Worm (Caenorhabditis elegans) whole organism, L4 larva: ENCODE results near the gene K09E9.1.

ENCODE experiments used
- F10B5.3 ChIP-seq: sonication (generic microtip); optimal IDR thresholded peaks from 2 replicates; lab custom pipeline; 2016; ENCODE audit warnings: mild to moderate bottlenecking, missing genetic modification characterization, missing compliant biosample characterization
- F26F4.8 ChIP-seq: fragments of 200-800 bp; sonication (Bioruptor generic); conservative IDR thresholded peaks from 2 replicates; pipeline ENCODE4 v1.3.6; 2022; ENCODE audit warnings: missing genetic modification characterization, missing compliant biosample characterization
- F44E2.7 ChIP-seq: fragments of 200-800 bp; sonication (Bioruptor generic); IDR thresholded peaks from 2 replicates; pipeline ENCODE4 v2.1.2; 2022; ENCODE audit warnings: missing genetic modification characterization, missing compliant biosample characterization
- T20F7.1 ChIP-seq: fragments of 200-800 bp; sonication (Bioruptor generic); optimal IDR thresholded peaks from 2 replicates; lab custom pipeline; 2018; ENCODE audit warnings: mild to moderate bottlenecking, missing genetic modification characterization, missing compliant biosample characterization
- T26A8.4 ChIP-seq: fragments of 200-800 bp; sonication (Bioruptor generic); IDR thresholded peaks from 2 replicates; pipeline ENCODE4 v1.3.6; 2022; ENCODE audit warnings: missing genetic modification characterization, missing compliant biosample characterization
- Y48G9A.11 ChIP-seq: fragments of 200-800 bp; sonication (Bioruptor generic); IDR thresholded peaks from 2 replicates; pipeline ENCODE4 v1.3.6; 2022; ENCODE audit warnings: missing genetic modification reagents, missing genetic modification characterization, missing compliant biosample characterization
- Y75B8A.6 ChIP-seq: fragments of 200-800 bp; sonication (Bioruptor generic); IDR thresholded peaks from 2 replicates; pipeline ENCODE4 v1.3.6; 2022; ENCODE audit warnings: missing genetic modification reagents, missing genetic modification characterization, missing compliant biosample characterization
- ZK337.2 ChIP-seq: fragments of 200-800 bp; sonication (Bioruptor generic); IDR thresholded peaks from 2 replicates; pipeline ENCODE4 v1.3.6; 2022; ENCODE audit warnings: missing genetic modification reagents, missing genetic modification characterization, missing compliant biosample characterization
- aha-1 ChIP-seq: fragments of 150-350 bp; peaks from one replicate; lab custom pipeline; 2014; ENCODE audit warnings: missing biosample characterization, missing genetic modification characterization
- ceh-62 ChIP-seq: sonication (generic microtip); optimal IDR thresholded peaks from 2 replicates; lab custom pipeline; 2017; ENCODE audit warnings: missing biosample characterization, missing genetic modification characterization
- daf-16 ChIP-seq, 3 experiments: sonication (generic microtip); optimal IDR thresholded peaks; 2 replicates each; lab custom pipeline; 2016 to 2017; ENCODE audit warnings: missing genetic modification characterization in 3 of 3, missing genetic modification reagents in 3 of 3, mild to moderate bottlenecking in 2 of 3, missing compliant biosample characterization in 2 of 3, missing biosample characterization in 1 of 3, moderate library complexity in 1 of 3
- dmd-9 ChIP-seq: fragments of 200-800 bp; sonication (Bioruptor generic); IDR thresholded peaks from 2 replicates; pipeline ENCODE4 v1.3.6; 2022; ENCODE audit warnings: missing genetic modification reagents, missing genetic modification characterization, missing compliant biosample characterization
- egl-43 ChIP-seq: fragments of 200-800 bp; sonication (Bioruptor generic); IDR thresholded peaks from 2 replicates; pipeline ENCODE4 v1.3.6; 2022; ENCODE audit warnings: missing genetic modification reagents, missing genetic modification characterization, missing compliant biosample characterization
- hlh-30 ChIP-seq: sonication (generic microtip); optimal IDR thresholded peaks from 2 replicates; lab custom pipeline; 2017; ENCODE audit warnings: antibody characterized with exemption, mild to moderate bottlenecking, missing genetic modification characterization, missing compliant biosample characterization; ENCODE audit not compliant: insufficient read depth
- hmg-1.1 ChIP-seq: fragments of 200-800 bp; sonication (Bioruptor generic); IDR thresholded peaks from 2 replicates; pipeline ENCODE4 v1.3.6; 2022; ENCODE audit warnings: missing genetic modification reagents, missing genetic modification characterization, missing compliant biosample characterization
- lin-13 ChIP-seq: fragments of 150-350 bp; optimal IDR thresholded peaks from 2 replicates; lab custom pipeline; 2014; ENCODE audit warnings: missing biosample characterization, missing genetic modification reagents, missing genetic modification characterization
- lin-38 ChIP-seq: fragments of 200-800 bp; sonication (Bioruptor generic); IDR thresholded peaks from 2 replicates; pipeline ENCODE4 v1.3.6; 2022; ENCODE audit warnings: missing genetic modification reagents, missing genetic modification characterization, missing compliant biosample characterization
- lin-39 ChIP-seq: fragments of 150-350 bp; optimal IDR thresholded peaks from 2 replicates; lab custom pipeline; 2014; ENCODE audit warnings: missing biosample characterization, missing genetic modification reagents, missing genetic modification characterization
- lir-3 ChIP-seq: sonication (generic microtip); optimal IDR thresholded peaks from 2 replicates; lab custom pipeline; 2016; ENCODE audit warnings: mild to moderate bottlenecking, missing genetic modification characterization, missing compliant biosample characterization
- lsy-2 ChIP-seq, 2 experiments: fragments of 150-350 bp in 1 of 2; sonication (generic microtip) in 1 of 2; optimal IDR thresholded peaks; 2 replicates each; lab custom pipeline; 2014 to 2017; ENCODE audit warnings: missing biosample characterization in 2 of 2, missing genetic modification characterization in 2 of 2
- madf-9 ChIP-seq: fragments of 200-800 bp; sonication (Bioruptor generic); conservative IDR thresholded peaks from 2 replicates; pipeline ENCODE4 v1.3.6; 2022; ENCODE audit warnings: missing genetic modification reagents, missing genetic modification characterization, missing compliant biosample characterization
- mxl-2 ChIP-seq: fragments of 200-800 bp; sonication (Bioruptor generic); conservative IDR thresholded peaks from 2 replicates; pipeline ENCODE4 v1.3.6; 2022; ENCODE audit warnings: missing genetic modification reagents, missing genetic modification characterization, missing compliant biosample characterization
- nhr-10 ChIP-seq: fragments of 150-350 bp; optimal IDR thresholded peaks from 2 replicates; lab custom pipeline; 2014; ENCODE audit warnings: missing biosample characterization, missing genetic modification characterization
- nhr-41 ChIP-seq: fragments of 200-800 bp; sonication (Bioruptor generic); IDR thresholded peaks from 2 replicates; pipeline ENCODE4 v1.3.6; 2022; ENCODE audit warnings: missing genetic modification reagents, missing genetic modification characterization, missing compliant biosample characterization
- nhr-42 ChIP-seq: fragments of 200-800 bp; sonication (Bioruptor generic); IDR thresholded peaks from 2 replicates; pipeline ENCODE4 v1.3.6; 2022; ENCODE audit warnings: missing genetic modification characterization, missing compliant biosample characterization
- nhr-77 ChIP-seq: fragments of 150-350 bp; optimal IDR thresholded peaks from 2 replicates; lab custom pipeline; 2014; ENCODE audit warnings: missing biosample characterization, missing genetic modification characterization
- pqm-1 ChIP-seq: sonication (generic microtip); optimal IDR thresholded peaks from 2 replicates; lab custom pipeline; 2017; ENCODE audit warnings: missing biosample characterization, missing genetic modification characterization
- sdz-12 ChIP-seq: fragments of 200-800 bp; sonication (Bioruptor generic); optimal IDR thresholded peaks from 2 replicates; lab custom pipeline; 2018; ENCODE audit warnings: mild to moderate bottlenecking, missing genetic modification characterization, missing compliant biosample characterization
- spr-3 ChIP-seq: fragments of 200-800 bp; sonication (Bioruptor generic); optimal IDR thresholded peaks from 2 replicates; lab custom pipeline; 2018; ENCODE audit warnings: mild to moderate bottlenecking, missing genetic modification characterization, missing compliant biosample characterization
- unc-130 ChIP-seq: sonication (generic microtip); optimal IDR thresholded peaks from 2 replicates; lab custom pipeline; 2016; ENCODE audit warnings: missing genetic modification reagents, missing genetic modification characterization, missing compliant biosample characterization
- unc-62 ChIP-seq, 3 experiments: fragments of 150-350 bp in 1 of 3; sonication (generic microtip); optimal IDR thresholded peaks in 2 of 3; peaks in 1 of 3; 1 replicate in 1 of 3; 2 replicates in 2 of 3; lab custom pipeline; 2014 to 2017; ENCODE audit warnings: missing biosample characterization in 3 of 3, missing genetic modification characterization in 3 of 3, missing genetic modification reagents in 3 of 3, missing genotype in 1 of 3
- zfp-3 ChIP-seq: fragments of 200-800 bp; sonication (Bioruptor generic); conservative IDR thresholded peaks from 2 replicates; pipeline ENCODE4 v1.3.6; 2022; ENCODE audit warnings: missing genetic modification reagents, missing genetic modification characterization, missing compliant biosample characterization
- ztf-11 ChIP-seq: fragments of 150-350 bp; optimal IDR thresholded peaks from 2 replicates; lab custom pipeline; 2014; ENCODE audit warnings: missing biosample characterization, missing genetic modification characterization

The K09E9.1 gene

DNA sequence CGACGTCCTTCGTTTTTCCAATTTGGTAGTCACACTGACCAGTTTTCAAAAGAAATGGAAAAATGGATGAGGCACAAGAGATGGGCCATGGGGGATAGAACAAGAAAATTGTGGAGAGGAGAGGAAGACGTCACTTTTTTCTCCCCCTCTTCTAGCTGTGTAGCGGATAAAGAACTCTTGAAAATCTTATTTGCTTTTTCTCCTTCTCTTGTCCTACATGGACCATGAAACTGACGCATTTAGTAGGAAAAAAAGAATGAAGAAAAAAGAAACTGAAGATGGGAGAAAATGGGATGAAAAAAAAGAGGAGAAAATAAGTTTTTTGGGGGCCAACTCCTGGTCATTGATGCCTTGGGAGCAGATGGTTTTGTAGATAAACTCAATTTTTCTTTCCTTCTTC lies 13.7 kb downstream of the K09E9.1 start (continued):
- TF ChIP-seq daf-16 (GFP tag; optimal IDR thresholded peaks at IDR 0.05; lab: Kevin White, UChicago) = no peak
- no peak for TF ChIP-seq daf-16 (tag; optimal IDR thresholded peaks at IDR 0.05; lab: Kevin White, UChicago)
- TF ChIP-seq F44E2.7 (GFP tag; lab: Robert Waterston, UW) = no peak
- no peak for TF ChIP-seq lin-38 (GFP tag; lab: Robert Waterston, UW)
- 0 out of 2 replicates have a peak, but pooled peaks have one; percentile 15 for TF ChIP-seq hmg-1.1 (GFP tag; lab: Robert Waterston, UW)
- TF ChIP-seq pqm-1 = no peak
- TF ChIP-seq ztf-11 = no peak
- no peak for TF ChIP-seq nhr-41 (GFP tag; lab: Robert Waterston, UW)
- TF ChIP-seq nhr-77 (tag; lab: Kevin White, UChicago) = no peak
- TF ChIP-seq unc-130 (GFP tag; lab: Kevin White, UChicago) = no peak

DNA sequence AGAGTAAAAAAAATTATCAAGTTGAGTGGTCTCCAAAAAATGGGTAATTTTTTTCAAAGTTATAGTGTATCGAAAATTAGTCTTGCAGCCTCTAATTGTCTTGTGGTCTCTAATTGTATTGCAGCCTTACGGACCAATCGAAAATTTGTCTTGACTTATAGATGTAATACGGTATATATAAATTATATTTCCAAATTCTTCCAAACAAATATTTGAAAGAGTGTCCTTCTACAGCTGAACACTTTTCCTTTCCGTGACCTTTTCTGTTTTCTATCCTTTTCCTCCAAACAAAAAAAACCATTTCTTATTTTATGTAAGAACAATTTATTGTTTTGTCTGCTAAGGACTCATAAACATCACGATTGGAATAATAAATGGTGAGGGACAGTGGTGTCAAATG lies 20.3 kb downstream of the K09E9.1 start, which contains the start of gene K09E9.7:
Gene K09E9.7, plus strand, starts transcription at position 301 of the 400 bp plus-strand sequence.
- peak; percentile 34 for TF ChIP-seq aha-1
- no peak for TF ChIP-seq dmd-9 (GFP tag; lab: Robert Waterston, UW)

DNA sequence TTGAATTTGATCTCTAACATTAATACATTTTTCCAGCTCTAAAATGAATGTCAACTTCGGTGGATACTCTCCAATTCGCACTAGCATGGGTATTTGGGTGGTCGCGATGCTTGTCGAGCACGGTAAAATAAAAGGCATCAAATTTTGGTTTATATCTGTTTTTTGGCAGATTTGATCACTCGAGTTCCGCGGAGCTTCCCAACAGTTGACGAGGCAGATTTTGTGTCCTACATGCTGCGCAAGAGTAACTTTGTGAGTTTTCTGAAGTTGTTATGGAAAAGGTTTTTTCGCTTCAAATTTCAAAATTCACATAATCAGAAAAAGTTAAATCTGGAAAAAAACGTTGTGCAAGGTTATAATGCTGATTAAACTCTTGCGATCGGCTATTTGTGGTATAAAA lies 21.1 kb downstream of the K09E9.1 start:
- TF ChIP-seq lir-3 (tag; lab: Kevin White, UChicago) = no peak
- TF ChIP-seq ZK337.2 (GFP tag; lab: Robert Waterston, UW) = no peak
- peak in 1 of 2 experiments; percentile 97 for TF ChIP-seq unc-62 (GFP tag; optimal IDR thresholded peaks at IDR 0.05 in 1 of 2; lab: Kevin White, UChicago)
- TF ChIP-seq unc-62 (tag; optimal IDR thresholded peaks at IDR 0.05; lab: Kevin White, UChicago) = no peak
- TF ChIP-seq lin-39 (tag; lab: Kevin White, UChicago) = no peak

DNA sequence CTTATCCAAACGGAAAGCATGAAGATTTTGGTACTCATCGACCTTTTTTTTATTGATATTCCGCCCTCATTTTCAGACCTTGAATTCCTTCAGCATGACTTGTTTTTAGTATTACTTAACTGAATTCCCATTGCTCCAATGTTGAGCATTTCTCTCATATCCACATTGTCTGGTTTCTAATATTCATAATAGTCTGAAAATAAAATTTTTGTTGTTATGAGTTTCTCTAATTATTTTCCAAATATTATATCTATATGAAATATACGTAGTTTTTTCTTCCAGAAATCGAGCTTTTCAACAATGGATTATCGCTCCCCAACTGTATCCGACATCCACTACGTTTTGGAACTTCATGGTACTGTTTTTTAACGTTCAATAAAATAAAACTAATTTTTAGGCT lies 22.3 kb downstream of the K09E9.1 start, which contains the start of gene H08J19.1:
Gene H08J19.1, plus strand, starts transcription at position 301 of the 400 bp plus-strand sequence.
- TF ChIP-seq lin-13 (no peak), zfp-3 (no peak), sdz-12 (no peak), Y75B8A.6 (GFP tag; lab: Robert Waterston, UW) (no peak), nhr-42 (no peak), F26F4.8 (GFP tag; lab: Robert Waterston, UW) (no peak), F44E2.7 (GFP tag; lab: Robert Waterston, UW) (no peak), T26A8.4 (GFP tag; lab: Robert Waterston, UW) (no peak), madf-9 (GFP tag; lab: Robert Waterston, UW) (no peak), ceh-62 (no peak), egl-43 (GFP tag; lab: Robert Waterston, UW) (no peak), F10B5.3 (tag; lab: Kevin White, UChicago) (no peak), Y48G9A.11 (GFP tag; lab: Robert Waterston, UW) (no peak)

DNA sequence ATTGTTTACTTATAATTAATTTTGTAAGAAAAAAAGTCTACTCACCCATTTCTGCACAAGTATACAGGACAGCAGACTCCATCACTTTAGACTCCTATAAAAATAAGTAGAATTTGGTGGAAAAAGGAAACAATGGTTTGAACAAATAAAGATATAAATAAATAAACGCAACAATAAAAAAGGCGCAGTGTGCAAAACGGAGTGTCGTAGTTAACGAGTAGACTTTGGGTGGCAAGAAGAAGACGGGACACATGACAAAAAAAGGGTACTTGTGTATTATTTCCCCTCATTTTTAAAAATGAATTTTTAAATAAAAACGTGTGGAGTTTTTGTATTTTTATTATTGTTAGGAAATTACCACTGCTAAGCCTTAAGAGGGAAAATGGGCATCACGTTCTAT lies 27.0 kb downstream of the K09E9.1 start, which contains the start of gene F59D12.5:
Gene F59D12.5, minus strand, starts transcription at position 94 of the 400 bp plus-strand sequence.
- no peak for TF ChIP-seq lir-3 (tag; lab: Kevin White, UChicago)
- TF ChIP-seq mxl-2 (GFP tag; lab: Robert Waterston, UW) = no peak
- peak; percentile 67 for TF ChIP-seq hlh-30 (tag; lab: Kevin White, UChicago)
- TF ChIP-seq spr-3 (GFP tag; lab: Kevin White, UChicago) = no peak
- peak in 1 of 2 experiments; percentile 16 for TF ChIP-seq lsy-2 (tag; optimal IDR thresholded peaks at IDR 0.05; lab: Kevin White, UChicago)
- no peak for TF ChIP-seq hmg-1.1 (GFP tag; lab: Robert Waterston, UW)
- TF ChIP-seq nhr-10 (tag; lab: Kevin White, UChicago) = no peak
- TF ChIP-seq T20F7.1 = peak; percentile 92
